Fruit fly (Drosophila melanogaster) S2 (cell line): ENCODE data around the gene Vps52.

Experiments used
- CG8478 ChIP-seq: fragments of >200 bp; optimal IDR thresholded peaks from 2 replicates; lab custom pipeline; 2018
- CTCF ChIP-seq, 2 experiments: fragments of >200 bp; optimal IDR thresholded peaks; 2 replicates each; lab custom pipeline; 2018

Vps52 gene

dm6 chr2L:5499458-5499857 lies 24.2 kb downstream of the Vps52 start:
- TF ChIP-seq CG8478 (lab: Kevin White, UChicago) = no peak
- no peak for TF ChIP-seq CTCF (optimal IDR thresholded peaks at IDR 0.05; lab: Kevin White, UChicago)

- TF ChIP-seq CG8478 (lab: Kevin White, UChicago) (no peak), CTCF (optimal IDR thresholded peaks at IDR 0.05; lab: Kevin White, UChicago) (no peak)
These were observed 27.1 kb downstream of the Vps52 start for dm6 chr2L:5496468-5497093.

- TF ChIP-seq CTCF (optimal IDR thresholded peaks at IDR 0.05; lab: Kevin White, UChicago) = no peak
- TF ChIP-seq CG8478 (lab: Kevin White, UChicago) = no peak
These were observed 28.8 kb downstream of the Vps52 start for dm6 chr2L:5494808-5495356.

dm6 chr2L:5493907-5494404 lies 29.7 kb downstream of the Vps52 start:
- TF ChIP-seq CG8478 (lab: Kevin White, UChicago) (no peak), CTCF (optimal IDR thresholded peaks at IDR 0.05; lab: Kevin White, UChicago) (no peak)

dm6 chr2L:5492924-5493323 lies 30.8 kb downstream of the Vps52 start:
- TF ChIP-seq CTCF (optimal IDR thresholded peaks at IDR 0.05; lab: Kevin White, UChicago) = no peak
- TF ChIP-seq CG8478 (lab: Kevin White, UChicago) = no peak

dm6 chr2L:5491220-5491619 lies 32.5 kb downstream of the Vps52 start:
- TF ChIP-seq CTCF (optimal IDR thresholded peaks at IDR 0.05; lab: Kevin White, UChicago) (no peak), CG8478 (lab: Kevin White, UChicago) (no peak)

- TF ChIP-seq CTCF (optimal IDR thresholded peaks at IDR 0.05; lab: Kevin White, UChicago) (no peak), CG8478 (lab: Kevin White, UChicago) (no peak)
These were observed 33.8 kb downstream of the Vps52 start for dm6 chr2L:5489757-5490359.

dm6 chr2L:5489084-5489617 lies 34.5 kb downstream of the Vps52 start:
- TF ChIP-seq CTCF (optimal IDR thresholded peaks at IDR 0.05; lab: Kevin White, UChicago) (no peak), CG8478 (lab: Kevin White, UChicago) (no peak)

dm6 chr2L:5483093-5483492 lies 40.6 kb downstream of the Vps52 start:
- TF ChIP-seq CTCF (optimal IDR thresholded peaks at IDR 0.05; lab: Kevin White, UChicago) (no peak), CG8478 (lab: Kevin White, UChicago) (no peak)

dm6 chr2L:5479971-5480370 lies 43.7 kb downstream of the Vps52 start:
- TF ChIP-seq CTCF (optimal IDR thresholded peaks at IDR 0.05; lab: Kevin White, UChicago) (no peak), CG8478 (lab: Kevin White, UChicago) (no peak)

- no peak for TF ChIP-seq CG8478 (lab: Kevin White, UChicago)
- TF ChIP-seq CTCF (optimal IDR thresholded peaks at IDR 0.05; lab: Kevin White, UChicago) = no peak
These were observed 44.6 kb downstream of the Vps52 start for dm6 chr2L:5479128-5479527.

dm6 chr2L:5478273-5478672 lies 45.4 kb downstream of the Vps52 start:
- TF ChIP-seq CG8478 (lab: Kevin White, UChicago) (no peak), CTCF (optimal IDR thresholded peaks at IDR 0.05; lab: Kevin White, UChicago) (no peak)

- TF ChIP-seq CG8478 (lab: Kevin White, UChicago) = no peak
- TF ChIP-seq CTCF (optimal IDR thresholded peaks at IDR 0.05; lab: Kevin White, UChicago) = no peak
These were observed 47.0 kb downstream of the Vps52 start for dm6 chr2L:5476699-5477098.

dm6 chr2L:5473880-5474446 lies 49.7 kb downstream of the Vps52 start:
- TF ChIP-seq CG8478 (lab: Kevin White, UChicago) (no peak), CTCF (optimal IDR thresholded peaks at IDR 0.05; lab: Kevin White, UChicago) (no peak)
